Worm (Caenorhabditis elegans): ENCODE results near the gene zhit-1.

zhit-1 gene

DNA sequence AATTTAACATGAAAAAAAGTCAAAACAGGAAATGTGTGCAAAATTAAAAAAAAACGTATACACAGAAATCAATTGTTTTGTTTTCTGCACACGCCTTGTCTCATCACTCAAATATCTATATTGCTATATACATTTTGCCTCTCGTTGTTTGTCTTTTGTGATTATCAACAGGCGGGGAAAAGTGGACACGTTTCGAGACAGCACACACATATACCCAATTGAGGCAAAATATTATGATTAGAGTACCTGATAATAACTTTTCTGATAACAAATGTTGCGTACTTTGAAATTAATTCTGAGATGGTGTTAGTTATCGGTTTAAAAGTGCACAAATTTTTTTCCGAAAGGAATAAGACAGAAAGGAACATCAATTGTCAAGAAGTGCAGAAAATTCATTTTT, 36.5 kb downstream of the zhit-1 start:
- no peak for TF ChIP-seq ztf-7 (tag; optimal IDR thresholded peaks at IDR 0.05)
- peak; percentile 94 for TF ChIP-seq nhr-28 (tag; optimal IDR thresholded peaks at IDR 0.05)
- no peak for TF ChIP-seq fos-1 (tag; optimal IDR thresholded peaks at IDR 0.05)
- TF ChIP-seq unc-130 (GFP tag; optimal IDR thresholded peaks at IDR 0.05) = no peak
- no peak for TF ChIP-seq set-16 (GFP tag; IDR thresholded peaks at IDR 0.05)
- no peak for TF ChIP-seq tag-97 (GFP tag; IDR thresholded peaks at IDR 0.05)
- TF ChIP-seq zfp-3 (GFP tag; conservative IDR thresholded peaks at IDR 0.05) = no peak
- no peak for TF ChIP-seq vab-7 (GFP tag; IDR thresholded peaks at IDR 0.05)
- TF ChIP-seq lsy-2 (tag; optimal IDR thresholded peaks at IDR 0.05) = peak in 1 of 2 experiments; percentile 31
- TF ChIP-seq F10B5.3 (tag; optimal IDR thresholded peaks at IDR 0.05) = no peak
- no peak for TF ChIP-seq cey-2 (tag; optimal IDR thresholded peaks at IDR 0.05; ENCODE audit: borderline replicate concordance, insufficient read depth)
- TF ChIP-seq dmd-6 (GFP tag; IDR thresholded peaks at IDR 0.05) = peak; percentile 75
- no peak for TF ChIP-seq sdz-12 (GFP tag; optimal IDR thresholded peaks at IDR 0.05)
- TF ChIP-seq nhr-10 (tag; optimal IDR thresholded peaks at IDR 0.05) = no peak
- no peak for TF ChIP-seq Y75B8A.6 (GFP tag; IDR thresholded peaks at IDR 0.05)
- no peak for TF ChIP-seq dpl-1 (GFP tag; optimal IDR thresholded peaks at IDR 0.05)
- no peak for TF ChIP-seq nhr-41 (GFP tag; IDR thresholded peaks at IDR 0.05)
- TF ChIP-seq F26F4.8 (GFP tag; conservative IDR thresholded peaks at IDR 0.05) = no peak
- TF ChIP-seq lin-1 (GFP tag; IDR thresholded peaks at IDR 0.05) = 0 out of 2 replicates have a peak, but pooled peaks have one; percentile 41
- no peak for TF ChIP-seq daf-16 (GFP tag; optimal IDR thresholded peaks at IDR 0.05)
- peak; percentile 99 for TF ChIP-seq daf-16 (tag; optimal IDR thresholded peaks at IDR 0.05)
- TF ChIP-seq lin-13 (GFP tag; optimal IDR thresholded peaks at IDR 0.05) = no peak
- no peak for TF ChIP-seq lin-38 (GFP tag; IDR thresholded peaks at IDR 0.05)
- TF ChIP-seq nhr-42 (GFP tag; IDR thresholded peaks at IDR 0.05) = no peak
- no peak for TF ChIP-seq mdt-29 (GFP tag; IDR thresholded peaks at IDR 0.05)
- TF ChIP-seq ceh-20 (GFP tag; IDR thresholded peaks at IDR 0.05) = no peak
- TF ChIP-seq mdl-1 (tag; optimal IDR thresholded peaks at IDR 0.05) = peak in 1 of 2 experiments; percentile 16
- peak in 1 of 2 experiments; percentile 28 for TF ChIP-seq unc-62 (GFP tag; optimal IDR thresholded peaks at IDR 0.05 in 1 of 2)
- no peak for TF ChIP-seq unc-62 (tag; optimal IDR thresholded peaks at IDR 0.05)
- no peak for TF ChIP-seq pha-4 (GFP tag; IDR thresholded peaks at IDR 0.05)
- TF ChIP-seq pha-4 (tag; optimal IDR thresholded peaks at IDR 0.05) = peak; percentile 26
- peak; percentile 8 for TF ChIP-seq hlh-30 (tag; optimal IDR thresholded peaks at IDR 0.05; ENCODE audit: insufficient read depth)
- TF ChIP-seq skn-1 (tag; optimal IDR thresholded peaks at IDR 0.05) = no peak
- TF ChIP-seq madf-5 (GFP tag; IDR thresholded peaks at IDR 0.05) = no peak
- no peak for TF ChIP-seq mes-2 (tag; optimal IDR thresholded peaks at IDR 0.05; ENCODE audit: poor library complexity, severe bottlenecking)
- peak; percentile 14 for TF ChIP-seq nhr-102 (tag; optimal IDR thresholded peaks at IDR 0.05)
- peak; percentile 63 for TF ChIP-seq nhr-77 (tag; optimal IDR thresholded peaks at IDR 0.05)
- no peak for TF ChIP-seq ceh-32 (tag; optimal IDR thresholded peaks at IDR 0.05; ENCODE audit: poor library complexity)
- no peak for TF ChIP-seq hmg-1.1 (GFP tag; IDR thresholded peaks at IDR 0.05)
- TF ChIP-seq hif-1 (tag; optimal IDR thresholded peaks at IDR 0.05) = no peak
- TF ChIP-seq D1046.2 (GFP tag; IDR thresholded peaks at IDR 0.05) = no peak
- TF ChIP-seq lim-7 (GFP tag; IDR thresholded peaks at IDR 0.05) = no peak
- no peak for TF ChIP-seq zip-2 (tag; optimal IDR thresholded peaks at IDR 0.05)
- no peak for TF ChIP-seq nhr-237 (tag; optimal IDR thresholded peaks at IDR 0.05)
- TF ChIP-seq zfp-2 (tag; optimal IDR thresholded peaks at IDR 0.05) = no peak
- TF ChIP-seq pqm-1 (tag; optimal IDR thresholded peaks at IDR 0.05) = peak; percentile 96
- peak; percentile 88 for TF ChIP-seq dve-1 (tag; optimal IDR thresholded peaks at IDR 0.05; ENCODE audit: insufficient read depth)
- no peak for TF ChIP-seq zag-1 (tag; optimal IDR thresholded peaks at IDR 0.05)
- TF ChIP-seq T20F7.1 (GFP tag; optimal IDR thresholded peaks at IDR 0.05) = no peak
